Worm (Caenorhabditis elegans) whole organism, L2 larva: Measurements from ENCODE around the gene fbxa-45.

ENCODE experiments used
- C34F6.9 ChIP-seq: fragments of 150-350 bp; optimal IDR thresholded peaks from 2 replicates; lab custom pipeline; 2014; ENCODE audit warnings: missing biosample characterization, missing genetic modification characterization
- F13H6.1 ChIP-seq: sonication (generic microtip); optimal IDR thresholded peaks from 2 replicates; lab custom pipeline; 2016; ENCODE audit warnings: missing genetic modification characterization, missing compliant biosample characterization
- R02D3.7 ChIP-seq: fragments of 150-350 bp; optimal IDR thresholded peaks from 2 replicates; lab custom pipeline; 2014; ENCODE audit warnings: missing biosample characterization, missing genetic modification characterization
- alr-1 ChIP-seq: fragments of 150-350 bp; optimal IDR thresholded peaks from 2 replicates; lab custom pipeline; 2014; ENCODE audit warnings: missing biosample characterization, missing genetic modification characterization
- aly-2 ChIP-seq: fragments of 150-350 bp; optimal IDR thresholded peaks from 2 replicates; lab custom pipeline; 2014; ENCODE audit warnings: missing biosample characterization, missing genetic modification characterization
- ama-1 ChIP-seq: fragments of 150-350 bp; optimal IDR thresholded peaks from 2 replicates; lab custom pipeline; 2018; ENCODE audit warnings: inconsistent platforms
- blmp-1 ChIP-seq: sonication (generic microtip); optimal IDR thresholded peaks from 2 replicates; lab custom pipeline; 2017; ENCODE audit warnings: missing genetic modification characterization, mild to moderate bottlenecking, missing compliant biosample characterization, antibody characterized with exemption, moderate library complexity; ENCODE audit not compliant: insufficient read depth
- ceh-16 ChIP-seq: fragments of 150-350 bp; optimal IDR thresholded peaks from 2 replicates; lab custom pipeline; 2014; ENCODE audit warnings: missing biosample characterization, missing genetic modification characterization
- ceh-82 ChIP-seq: fragments of 150-350 bp; optimal IDR thresholded peaks from 2 replicates; lab custom pipeline; 2014; ENCODE audit warnings: missing biosample characterization, missing genetic modification characterization
- crh-2 ChIP-seq: sonication (generic microtip); optimal IDR thresholded peaks from 2 replicates; lab custom pipeline; 2017; ENCODE audit warnings: missing biosample characterization, missing genetic modification characterization
- dmd-4 ChIP-seq: sonication (generic microtip); optimal IDR thresholded peaks from 2 replicates; lab custom pipeline; 2017; ENCODE audit warnings: missing biosample characterization, missing genetic modification characterization
- egl-27 ChIP-seq: sonication (generic microtip); optimal IDR thresholded peaks from 3 replicates; lab custom pipeline; 2017; ENCODE audit warnings: missing biosample characterization, missing genetic modification reagents, missing genetic modification characterization
- elt-3 ChIP-seq: sonication (generic microtip); optimal IDR thresholded peaks from 2 replicates; lab custom pipeline; 2017; ENCODE audit warnings: missing biosample characterization, missing genetic modification characterization
- fos-1 ChIP-seq: fragments of 150-350 bp; optimal IDR thresholded peaks from 2 replicates; lab custom pipeline; 2014; ENCODE audit warnings: missing biosample characterization, missing genetic modification characterization
- lin-11 ChIP-seq: fragments of 150-350 bp; sonication (generic microtip); optimal IDR thresholded peaks from 2 replicates; lab custom pipeline; 2014; ENCODE audit warnings: missing biosample characterization, missing genetic modification characterization, inconsistent platforms, mixed read lengths
- lin-13 ChIP-seq: fragments of 150-350 bp; optimal IDR thresholded peaks from 2 replicates; lab custom pipeline; 2014; ENCODE audit warnings: missing biosample characterization, missing genetic modification reagents, missing genetic modification characterization
- lin-39 ChIP-seq: fragments of 150-350 bp; optimal IDR thresholded peaks from 2 replicates; lab custom pipeline; 2014; ENCODE audit warnings: missing biosample characterization, missing genetic modification reagents, missing genetic modification characterization
- lsy-2 ChIP-seq, 2 experiments: fragments of 150-350 bp in 1 of 2; sonication (generic microtip) in 1 of 2; optimal IDR thresholded peaks; 2 replicates each; lab custom pipeline; 2014 to 2017; ENCODE audit warnings: missing biosample characterization in 2 of 2, missing genetic modification characterization in 2 of 2
- mbf-1 ChIP-seq: sonication (generic microtip); optimal IDR thresholded peaks from 2 replicates; lab custom pipeline; 2017; ENCODE audit warnings: missing biosample characterization, missing genetic modification characterization
- mdl-1 ChIP-seq, 2 experiments: fragments of 150-350 bp in 1 of 2; sonication (generic microtip) in 1 of 2; optimal IDR thresholded peaks; 2 replicates each; lab custom pipeline; 2017; ENCODE audit warnings: missing biosample characterization in 2 of 2, missing genetic modification characterization in 2 of 2
- nhr-11 ChIP-seq: fragments of 150-350 bp; optimal IDR thresholded peaks from 2 replicates; lab custom pipeline; 2014; ENCODE audit warnings: missing biosample characterization, missing genetic modification characterization
- nhr-12 ChIP-seq: fragments of 150-350 bp; optimal IDR thresholded peaks from 2 replicates; lab custom pipeline; 2014; ENCODE audit warnings: missing biosample characterization, missing genetic modification characterization
- nhr-129 ChIP-seq: fragments of 150-350 bp; optimal IDR thresholded peaks from 2 replicates; lab custom pipeline; 2014; ENCODE audit warnings: missing biosample characterization, missing genetic modification characterization
- nhr-23 ChIP-seq: fragments of 150-350 bp; optimal IDR thresholded peaks from 2 replicates; lab custom pipeline; 2014; ENCODE audit warnings: missing biosample characterization, missing genetic modification reagents, missing genetic modification characterization
- nhr-237 ChIP-seq: fragments of 150-350 bp; optimal IDR thresholded peaks from 2 replicates; lab custom pipeline; 2014; ENCODE audit warnings: missing biosample characterization, missing genetic modification characterization
- nhr-25 ChIP-seq: fragments of 150-350 bp; sonication (generic microtip); optimal IDR thresholded peaks from 3 replicates; lab custom pipeline; 2014; ENCODE audit warnings: missing biosample characterization, missing genetic modification characterization
- nhr-6 ChIP-seq: fragments of 150-350 bp; optimal IDR thresholded peaks from 2 replicates; lab custom pipeline; 2014; ENCODE audit warnings: missing biosample characterization, missing genetic modification characterization
- nhr-77 ChIP-seq: fragments of 150-350 bp; optimal IDR thresholded peaks from 2 replicates; lab custom pipeline; 2014; ENCODE audit warnings: missing biosample characterization, missing genetic modification characterization
- peb-1 ChIP-seq: fragments of 150-350 bp; optimal IDR thresholded peaks from 2 replicates; lab custom pipeline; 2014; ENCODE audit warnings: missing biosample characterization, missing genetic modification characterization
- sem-4 ChIP-seq: fragments of 150-350 bp; optimal IDR thresholded peaks from 2 replicates; lab custom pipeline; 2014; ENCODE audit warnings: missing biosample characterization, missing genetic modification reagents, missing genetic modification characterization
- sma-9 ChIP-seq, 2 experiments: fragments of 150-350 bp in 1 of 2; sonication (generic microtip) in 1 of 2; optimal IDR thresholded peaks; 2 replicates each; lab custom pipeline; 2014 to 2016; ENCODE audit warnings: missing genetic modification characterization in 2 of 2, mild to moderate bottlenecking in 1 of 2, missing biosample characterization in 1 of 2, missing compliant biosample characterization in 1 of 2, missing genetic modification reagents in 1 of 2, moderate library complexity in 1 of 2
- unc-39 ChIP-seq: fragments of 150-350 bp; optimal IDR thresholded peaks from 2 replicates; lab custom pipeline; 2014; ENCODE audit warnings: missing biosample characterization, missing genetic modification characterization
- unc-55 ChIP-seq: fragments of 150-350 bp; sonication (generic microtip); optimal IDR thresholded peaks from 3 replicates; lab custom pipeline; 2014; ENCODE audit warnings: missing biosample characterization, missing genetic modification reagents, missing genetic modification characterization
- unc-62 ChIP-seq: fragments of 150-350 bp; optimal IDR thresholded peaks from 2 replicates; lab custom pipeline; 2014; ENCODE audit warnings: missing biosample characterization, missing genetic modification reagents, missing genetic modification characterization
- ztf-1 ChIP-seq: fragments of 200-800 bp; sonication (Bioruptor generic); conservative IDR thresholded peaks from 2 replicates; pipeline ENCODE4 v1.3.6; 2022; ENCODE audit warnings: missing genetic modification characterization, missing compliant biosample characterization

fbxa-45 gene

ce11 chrV:16918378-16918777 lies 19.1 kb upstream of the fbxa-45 start, which contains the start of the genes fbxa-206 and Y102A5C.2:
TSS of gene fbxa-206 (minus strand) at chrV:16918478.
TSS of gene Y102A5C.2 (plus strand) at chrV:16918731.
- TF ChIP-seq ama-1 (lab: Kevin White, UChicago) (no peak), lin-11 (tag; lab: Kevin White, UChicago) (no peak), lsy-2 (tag; optimal IDR thresholded peaks at IDR 0.05; lab: Kevin White, UChicago) (no peak), aly-2 (tag; lab: Kevin White, UChicago) (no peak), nhr-12 (tag; lab: Kevin White, UChicago) (no peak), nhr-23 (tag; lab: Kevin White, UChicago) (no peak)
- TF ChIP-seq, all 48 proteins: peak for 0

- no peak for TF ChIP-seq egl-27 (tag; lab: Kevin White, UChicago)
- TF ChIP-seq ama-1 (lab: Kevin White, UChicago): no peak
- TF ChIP-seq ceh-82 (tag; lab: Kevin White, UChicago): no peak
- TF ChIP-seq elt-3: no peak
- no peak for TF ChIP-seq sma-9 (GFP tag; optimal IDR thresholded peaks at IDR 0.05; lab: Kevin White, UChicago)
- TF ChIP-seq sma-9 (tag; optimal IDR thresholded peaks at IDR 0.05; lab: Kevin White, UChicago): no peak
- no peak for TF ChIP-seq R02D3.7 (tag; lab: Kevin White, UChicago)
- no peak for TF ChIP-seq dmd-4 (tag; lab: Kevin White, UChicago)
These were observed 16.8 kb upstream of the fbxa-45 start, which contains the start of gene F09C6.10 for ce11 chrV:16916079-16916478. TSS of gene F09C6.10 (minus strand) at chrV:16916179.

ce11 chrV:16911934-16912333 lies 12.7 kb upstream of the fbxa-45 start, which contains the start of gene nhr-116:
TSS of gene nhr-116 (plus strand) at chrV:16912234.
- TF ChIP-seq unc-62 (GFP tag; lab: Kevin White, UChicago): no peak
- TF ChIP-seq nhr-77: no peak
- no peak for TF ChIP-seq blmp-1 (tag; lab: Kevin White, UChicago)
- no peak for TF ChIP-seq mdl-1 (tag; optimal IDR thresholded peaks at IDR 0.05; lab: Kevin White, UChicago)
- TF ChIP-seq C34F6.9 (tag; lab: Kevin White, UChicago): no peak
- no peak for TF ChIP-seq nhr-12 (tag; lab: Kevin White, UChicago)
- no peak for TF ChIP-seq lin-13
- no peak for TF ChIP-seq nhr-25 (tag; lab: Kevin White, UChicago)
- TF ChIP-seq F13H6.1: no peak
- TF ChIP-seq, all 48 proteins: peak for 0

- TF ChIP-seq nhr-237: no peak
- peak; percentile 44 for TF ChIP-seq fos-1 (tag; lab: Kevin White, UChicago)
- TF ChIP-seq, all 48 proteins: peak for 1
These were observed 12.0 kb upstream of the fbxa-45 start for ce11 chrV:16911294-16911693.

- TF ChIP-seq ztf-1 (GFP tag; lab: Robert Waterston, UW) (no peak), R02D3.7 (tag; lab: Kevin White, UChicago) (no peak), nhr-129 (tag; lab: Kevin White, UChicago) (peak; percentile 6), unc-55 (GFP tag; lab: Kevin White, UChicago) (peak; percentile 18), unc-39 (no peak), nhr-23 (tag; lab: Kevin White, UChicago) (no peak), sma-9 (GFP tag; optimal IDR thresholded peaks at IDR 0.05; lab: Kevin White, UChicago) (peak; percentile 7), sma-9 (tag; optimal IDR thresholded peaks at IDR 0.05; lab: Kevin White, UChicago) (no peak), aly-2 (tag; lab: Kevin White, UChicago) (no peak)
These were observed 11.6 kb upstream of the fbxa-45 start for ce11 chrV:16910864-16911263.

DNA sequence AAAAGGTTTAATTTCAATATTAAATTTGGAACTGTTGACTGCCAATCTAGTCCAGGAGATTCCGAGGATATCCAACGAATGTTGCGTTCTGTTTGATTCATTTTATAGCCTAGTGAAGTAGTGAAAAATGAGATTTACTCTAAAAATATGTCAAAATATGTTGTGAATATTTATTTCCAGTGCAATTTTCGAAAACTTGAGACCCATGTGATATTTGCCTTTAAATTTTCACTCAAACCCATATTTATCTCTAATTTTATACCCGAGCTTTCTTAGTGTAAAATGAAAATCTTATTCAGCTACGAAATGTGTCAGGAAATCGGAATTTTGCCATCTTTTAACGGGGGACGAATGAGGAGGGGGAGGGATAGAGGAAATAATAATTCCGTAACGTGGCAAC lies 10.6 kb upstream of the fbxa-45 start, which contains the start of gene F09C6.16:
F09C6.16 (minus strand) TSS at position 101 of the 400 bp plus-strand sequence.
- TF ChIP-seq nhr-6 (no peak), lin-39 (no peak), alr-1 (tag; lab: Kevin White, UChicago) (no peak), ceh-16 (no peak), nhr-11 (tag; lab: Kevin White, UChicago) (no peak), R02D3.7 (tag; lab: Kevin White, UChicago) (no peak), ama-1 (lab: Kevin White, UChicago) (no peak), sem-4 (no peak), nhr-77 (no peak), mbf-1 (tag; lab: Kevin White, UChicago) (no peak), crh-2 (tag; lab: Kevin White, UChicago) (no peak), peb-1 (tag; lab: Kevin White, UChicago) (no peak), fos-1 (tag; lab: Kevin White, UChicago) (no peak), aly-2 (tag; lab: Kevin White, UChicago) (no peak), nhr-129 (tag; lab: Kevin White, UChicago) (no peak)
